Worm (Caenorhabditis elegans): ENCODE measurements around the gene apb-1.

Gene apb-1

DNA sequence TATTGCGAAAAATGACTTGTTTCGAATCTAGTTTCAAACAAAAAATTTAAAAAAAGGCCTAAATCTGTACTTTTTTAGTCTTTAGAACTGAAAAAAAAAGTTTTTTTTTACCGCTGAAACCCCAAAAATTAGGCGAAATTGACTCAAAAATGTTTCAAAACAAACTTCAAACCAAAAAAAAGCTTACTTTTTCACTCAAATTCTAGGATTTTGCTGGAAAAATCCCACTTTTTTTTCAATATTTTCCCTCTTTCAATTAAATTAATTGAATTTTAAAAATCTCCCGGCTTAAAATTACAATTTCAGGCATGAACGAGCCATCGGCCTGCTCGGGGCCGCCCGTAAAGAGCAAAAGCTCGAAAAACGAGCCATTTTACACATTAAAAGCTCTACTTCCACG lies 919 bp upstream of the apb-1 start, which contains the start of gene mdt-19:
mdt-19 (plus strand) TSS at position 301 of the 400 bp plus-strand sequence.
- TF ChIP-seq nhr-77 (tag; optimal IDR thresholded peaks at IDR 0.05) (no peak), mdl-1 (tag; optimal IDR thresholded peaks at IDR 0.05) (no peak), eor-1 (tag; optimal IDR thresholded peaks at IDR 0.05) (no peak), unc-62 (GFP tag; optimal IDR thresholded peaks at IDR 0.05) (no peak), nhr-67 (tag; optimal IDR thresholded peaks at IDR 0.05) (no peak), daf-12 (tag; optimal IDR thresholded peaks at IDR 0.05) (no peak), fkh-10 (GFP tag; optimal IDR thresholded peaks at IDR 0.05) (no peak)

DNA sequence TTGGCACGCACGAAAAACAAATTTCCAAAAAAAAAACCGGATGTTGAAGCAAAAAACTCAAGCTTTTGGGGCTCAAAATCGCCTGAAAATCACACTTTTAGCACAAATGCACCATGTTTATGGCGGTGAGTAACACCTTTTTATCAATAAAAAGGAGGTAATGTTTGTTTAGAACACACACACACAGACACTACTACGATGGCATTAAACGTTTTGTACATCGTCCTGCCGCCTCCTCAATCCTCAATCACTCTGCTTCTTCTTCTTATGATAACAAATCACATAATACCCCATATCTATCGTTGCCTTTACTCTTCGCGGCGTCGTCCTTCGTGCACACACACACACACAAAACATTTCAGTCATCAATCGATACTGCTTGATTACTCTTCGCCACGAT lies 10.6 kb downstream of the apb-1 start, which contains the start of gene gpa-17:
gpa-17 (plus strand) TSS at position 363 of the 400 bp plus-strand sequence.
- TF ChIP-seq ceh-28 (tag; optimal IDR thresholded peaks at IDR 0.05) = peak; percentile 22
- peak; percentile 77 for TF ChIP-seq elt-2 (tag; optimal IDR thresholded peaks at IDR 0.05)
- peak; percentile 25 for TF ChIP-seq pqm-1 (tag; optimal IDR thresholded peaks at IDR 0.05)
- peak; percentile 44 for TF ChIP-seq pha-4 (tag; optimal IDR thresholded peaks at IDR 0.05)
- no peak for TF ChIP-seq fkh-10 (GFP tag; optimal IDR thresholded peaks at IDR 0.05)

DNA sequence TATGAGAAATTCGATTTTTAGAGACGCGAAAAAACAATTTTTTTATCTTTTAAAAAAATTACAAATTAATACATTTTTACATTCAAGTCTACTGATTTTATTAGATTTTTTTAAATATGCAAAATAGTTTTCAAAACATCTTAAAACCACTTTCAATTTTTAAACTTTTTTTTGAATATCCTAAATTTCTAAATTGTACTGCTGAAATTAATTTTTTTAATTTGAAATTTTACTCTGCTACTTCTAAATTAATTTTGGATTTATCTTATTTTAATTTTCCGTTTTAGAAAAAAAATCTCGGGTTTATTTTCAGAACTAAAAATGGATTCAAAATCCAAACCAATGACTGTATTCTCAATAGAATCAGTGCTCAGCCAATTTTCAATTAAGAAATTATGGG lies 17.8 kb downstream of the apb-1 start, which contains the start of gene Y71H2B.8:
Y71H2B.8 (plus strand) TSS at position 301 of the 400 bp plus-strand sequence.
- TF ChIP-seq ama-1 (optimal IDR thresholded peaks at IDR 0.05) = no peak
- no peak for TF ChIP-seq ceh-9 (tag; optimal IDR thresholded peaks at IDR 0.05)
- TF ChIP-seq zag-1 (tag; optimal IDR thresholded peaks at IDR 0.05) = no peak
- TF ChIP-seq nhr-28 (tag; optimal IDR thresholded peaks at IDR 0.05) = no peak
- TF ChIP-seq elt-2 (tag; optimal IDR thresholded peaks at IDR 0.05) = no peak
- TF ChIP-seq nhr-12 (tag; optimal IDR thresholded peaks at IDR 0.05) = no peak
- TF ChIP-seq elt-1 (tag; optimal IDR thresholded peaks at IDR 0.05) = no peak

DNA sequence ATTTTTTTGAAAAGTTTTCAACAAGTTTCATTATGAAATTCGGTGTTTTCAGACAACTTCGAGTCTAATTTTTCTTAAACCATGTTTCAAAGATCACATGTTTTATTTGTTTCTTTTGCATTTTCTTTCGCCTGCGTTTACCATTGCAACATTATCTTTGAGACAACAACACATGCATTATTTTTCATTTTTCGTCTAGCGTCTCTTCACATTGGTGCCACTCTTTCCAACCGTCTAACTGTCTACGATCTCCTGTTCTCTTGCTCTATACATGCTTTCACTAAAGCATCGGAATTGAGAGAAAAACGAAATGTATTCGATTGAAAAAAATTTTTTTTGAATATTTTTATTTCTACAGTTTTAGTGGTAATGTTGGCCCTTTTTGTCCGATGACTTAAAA lies 18.3 kb downstream of the apb-1 start:
- TF ChIP-seq nhr-43 (tag; optimal IDR thresholded peaks at IDR 0.05; ENCODE audit: poor library complexity, severe bottlenecking) (peak; percentile 19), egl-5 (tag; optimal IDR thresholded peaks at IDR 0.05) (peak; percentile 51), ceh-28 (tag; optimal IDR thresholded peaks at IDR 0.05) (peak; percentile 8), pha-4 (tag; optimal IDR thresholded peaks at IDR 0.05) (peak; percentile 60), skn-1 (tag; optimal IDR thresholded peaks at IDR 0.05) (no peak), pqm-1 (tag; optimal IDR thresholded peaks at IDR 0.05) (peak; percentile 27), R02D3.7 (tag; optimal IDR thresholded peaks at IDR 0.05) (peak; percentile 21), sea-2 (GFP tag; optimal IDR thresholded peaks at IDR 0.05) (no peak), nhr-76 (tag; optimal IDR thresholded peaks at IDR 0.05) (no peak), ZK546.5 (tag; optimal IDR thresholded peaks at IDR 0.05) (no peak), nhr-23 (tag; optimal IDR thresholded peaks at IDR 0.05) (peak; percentile 7), elt-2 (tag; optimal IDR thresholded peaks at IDR 0.05) (peak; percentile 53), nfya-1 (tag; optimal IDR thresholded peaks at IDR 0.05; ENCODE audit: insufficient read depth) (peak; percentile 84), ceh-9 (tag; optimal IDR thresholded peaks at IDR 0.05) (no peak), hmg-11 (tag; optimal IDR thresholded peaks at IDR 0.05) (peak; percentile 81), nhr-28 (tag; optimal IDR thresholded peaks at IDR 0.05) (no peak), egl-27 (tag; optimal IDR thresholded peaks at IDR 0.05) (no peak)

DNA sequence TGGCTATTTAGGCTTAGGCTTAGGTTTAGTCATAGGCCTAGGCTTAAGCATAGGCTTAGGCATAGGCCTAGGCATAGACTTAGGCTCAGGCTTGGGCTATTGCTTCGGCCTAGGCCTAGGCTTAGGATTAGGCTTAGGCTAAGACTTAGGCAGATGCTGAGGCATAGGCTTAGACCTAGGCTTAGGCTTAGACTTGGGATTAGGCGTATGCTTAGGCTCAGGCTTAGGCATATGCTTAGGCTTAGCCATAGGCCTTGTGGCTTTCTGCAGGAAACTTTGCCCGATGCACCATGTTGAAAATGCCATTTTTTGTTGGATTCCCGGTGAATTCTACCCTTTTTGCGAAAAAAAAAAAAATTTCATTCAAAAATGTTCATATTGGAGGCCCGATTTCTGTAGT lies 18.9 kb downstream of the apb-1 start:
- no peak for TF ChIP-seq unc-62 (GFP tag; optimal IDR thresholded peaks at IDR 0.05)
- TF ChIP-seq snpc-4 (tag; optimal IDR thresholded peaks at IDR 0.05) = no peak
- TF ChIP-seq hmg-11 (tag; optimal IDR thresholded peaks at IDR 0.05) = no peak
- no peak for TF ChIP-seq elt-3 (tag; optimal IDR thresholded peaks at IDR 0.05)
- no peak for TF ChIP-seq nhr-11 (tag; optimal IDR thresholded peaks at IDR 0.05)
- TF ChIP-seq pha-4 (tag; optimal IDR thresholded peaks at IDR 0.05) = no peak
- no peak for TF ChIP-seq fos-1 (tag; optimal IDR thresholded peaks at IDR 0.05)
- no peak for TF ChIP-seq lin-15B (tag; optimal IDR thresholded peaks at IDR 0.05)
- TF ChIP-seq ceh-9 (tag; optimal IDR thresholded peaks at IDR 0.05) = no peak
- no peak for TF ChIP-seq ceh-82 (tag; optimal IDR thresholded peaks at IDR 0.05)
